Worm (Caenorhabditis elegans) whole organism, late embryonic: Measurements from ENCODE around the gene srh-229.

Source experiments
- F13H6.1 ChIP-seq: sonication (generic microtip); optimal IDR thresholded peaks from 2 replicates; lab custom pipeline; 2016; ENCODE audit warnings: missing genetic modification characterization, missing compliant biosample characterization
- ama-1 ChIP-seq: fragments of 150-350 bp; optimal IDR thresholded peaks from 2 replicates; lab custom pipeline; 2014
- ceh-24 ChIP-seq: sonication (generic microtip); optimal IDR thresholded peaks from 2 replicates; lab custom pipeline; 2016; ENCODE audit warnings: mild to moderate bottlenecking, missing genetic modification characterization, missing compliant biosample characterization
- ceh-9 ChIP-seq: sonication (generic microtip); optimal IDR thresholded peaks from 2 replicates; lab custom pipeline; 2016; ENCODE audit warnings: mild to moderate bottlenecking, missing genetic modification characterization, inconsistent platforms, missing compliant biosample characterization
- elt-2 ChIP-seq: sonication (generic microtip); optimal IDR thresholded peaks from 2 replicates; lab custom pipeline; 2016; ENCODE audit warnings: missing genetic modification reagents, missing genetic modification characterization, missing compliant biosample characterization
- fkh-6 ChIP-seq: sonication (generic microtip); optimal IDR thresholded peaks from 2 replicates; lab custom pipeline; 2016; ENCODE audit warnings: missing genetic modification characterization, missing compliant biosample characterization
- hlh-30 ChIP-seq: sonication (generic microtip); optimal IDR thresholded peaks from 2 replicates; lab custom pipeline; 2017; ENCODE audit warnings: antibody characterized with exemption, missing genetic modification characterization, missing compliant biosample characterization; ENCODE audit not compliant: insufficient read depth
- nfya-1 ChIP-seq: sonication (generic microtip); optimal IDR thresholded peaks from 2 replicates; lab custom pipeline; 2017; ENCODE audit warnings: missing genetic modification characterization, mild to moderate bottlenecking, missing compliant biosample characterization, antibody characterized with exemption, moderate library complexity
- odd-2 ChIP-seq: sonication (generic microtip); optimal IDR thresholded peaks from 2 replicates; lab custom pipeline; 2017; ENCODE audit warnings: antibody characterized with exemption, mild to moderate bottlenecking, missing genetic modification characterization, missing compliant biosample characterization
- sox-4 ChIP-seq: sonication (generic microtip); optimal IDR thresholded peaks from 2 replicates; lab custom pipeline; 2017; ENCODE audit warnings: mild to moderate bottlenecking, missing genetic modification characterization, inconsistent platforms, missing compliant biosample characterization

DNA sequence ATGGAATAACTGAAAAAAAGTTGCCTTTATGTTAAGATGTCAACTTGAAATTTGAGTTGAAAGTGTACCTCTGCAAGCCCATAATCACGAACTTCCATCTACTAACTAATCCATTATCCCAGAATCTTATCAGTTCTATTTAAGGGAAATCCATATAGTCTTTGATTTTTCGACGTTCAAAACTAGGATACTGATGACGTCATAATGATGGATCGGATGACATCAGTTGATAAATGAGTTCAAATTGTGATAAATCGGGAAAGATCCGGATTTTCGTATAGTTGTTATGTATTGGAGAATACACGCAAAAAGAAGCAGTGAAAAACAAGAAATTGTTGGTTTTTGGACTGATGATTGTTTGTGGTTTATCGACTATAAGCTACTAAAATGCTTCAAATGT lies 39.6 kb upstream of the srh-229 start:
- TF ChIP-seq F13H6.1 (tag; lab: Kevin White, UChicago) (no peak), hlh-30 (tag; lab: Kevin White, UChicago) (no peak), ceh-24 (no peak), odd-2 (tag; lab: Kevin White, UChicago) (no peak), nfya-1 (no peak), elt-2 (tag; lab: Kevin White, UChicago) (no peak), sox-4 (tag; lab: Kevin White, UChicago) (no peak), ceh-9 (no peak), ama-1 (no peak), fkh-6 (no peak)
